Fruit fly (Drosophila melanogaster) whole organism, embryonic: Measurements from ENCODE around the gene CG17118.

Experiments used
- Abd-B ChIP-seq: fragments of 200-800 bp; sonication (Bioruptor generic); optimal IDR thresholded peaks from 2 replicates; lab custom pipeline; 2018; ENCODE audit warnings: missing biosample characterization, mild to moderate bottlenecking, missing genetic modification characterization, moderate library complexity
- Ada2b ChIP-seq: fragments of 200-800 bp; sonication (Bioruptor generic); IDR thresholded peaks from 2 replicates; pipeline ENCODE4 v1.3.6; 2022; ENCODE audit warnings: missing biosample characterization, missing genetic modification characterization
- Antp ChIP-seq: fragments of 200-800 bp; sonication (Bioruptor generic); optimal IDR thresholded peaks from 3 replicates; lab custom pipeline; 2016; ENCODE audit warnings: missing biosample characterization, missing genetic modification characterization
- Atf-2 ChIP-seq: fragments of 200-800 bp; sonication (Bioruptor generic); optimal IDR thresholded peaks from 2 replicates; lab custom pipeline; 2016; ENCODE audit warnings: missing biosample characterization, missing genetic modification characterization
- CG10431 ChIP-seq: fragments of 200-800 bp; sonication (Bioruptor generic); optimal IDR thresholded peaks from 3 replicates; lab custom pipeline; 2018; ENCODE audit warnings: missing biosample characterization, mild to moderate bottlenecking, missing genetic modification characterization
- CG11398 ChIP-seq: fragments of 200-800 bp; sonication (Bioruptor generic); optimal IDR thresholded peaks from 2 replicates; lab custom pipeline; 2016; ENCODE audit warnings: missing biosample characterization, missing genetic modification characterization
- CG13624 ChIP-seq: fragments of 200-800 bp; sonication (Bioruptor generic); optimal IDR thresholded peaks from 2 replicates; lab custom pipeline; 2016; ENCODE audit warnings: missing biosample characterization, missing genetic modification characterization
- CG2678 ChIP-seq: fragments of 200-800 bp; sonication (Bioruptor generic); optimal IDR thresholded peaks from 3 replicates; lab custom pipeline; 2019; ENCODE audit warnings: missing biosample characterization, mild to moderate bottlenecking, missing genetic modification characterization, moderate library complexity
- CG2889 ChIP-seq: fragments of 200-800 bp; sonication (Bioruptor generic); IDR thresholded peaks from 3 replicates; pipeline ENCODE4 v1.3.6; 2022; ENCODE audit warnings: missing biosample characterization, missing genetic modification characterization
- CG33557 ChIP-seq: fragments of 200-800 bp; sonication (Bioruptor generic); optimal IDR thresholded peaks from 2 replicates; lab custom pipeline; 2019; ENCODE audit warnings: missing biosample characterization, mild to moderate bottlenecking, missing genetic modification characterization, moderate library complexity
- CG34224 ChIP-seq: fragments of 200-800 bp; sonication (Bioruptor generic); IDR thresholded peaks from 3 replicates; pipeline ENCODE4 v1.3.6; 2022; ENCODE audit warnings: missing biosample characterization, missing genetic modification characterization; ENCODE audit not compliant: partially characterized antibody
- CG4707 ChIP-seq: fragments of 200-800 bp; sonication (Bioruptor generic); optimal IDR thresholded peaks from 2 replicates; lab custom pipeline; 2018; ENCODE audit warnings: missing biosample characterization, mild to moderate bottlenecking, missing genetic modification characterization, moderate library complexity
- CG7556 ChIP-seq: fragments of 200-800 bp; sonication (Bioruptor generic); optimal IDR thresholded peaks from 2 replicates; lab custom pipeline; 2017; ENCODE audit warnings: missing biosample characterization, mild to moderate bottlenecking, missing genetic modification characterization
- CG8290 ChIP-seq, 3 experiments: fragments of 200-800 bp; sonication (Bioruptor generic); optimal IDR thresholded peaks; 2 replicates each; lab custom pipeline; 2016 to 2019; ENCODE audit warnings: missing biosample characterization in 3 of 3, missing genetic modification characterization in 3 of 3, mild to moderate bottlenecking in 2 of 3, moderate library complexity in 1 of 3
- CG8765 ChIP-seq: fragments of 200-800 bp; sonication (Bioruptor generic); IDR thresholded peaks from 2 replicates; pipeline ENCODE4 v1.3.6; 2022; ENCODE audit warnings: missing biosample characterization, missing genetic modification characterization
- CG9437 ChIP-seq: fragments of 200-800 bp; sonication (Bioruptor generic); optimal IDR thresholded peaks from 2 replicates; lab custom pipeline; 2018; ENCODE audit warnings: missing biosample characterization, mild to moderate bottlenecking, missing genetic modification characterization
- Dref ChIP-seq: fragments of 200-800 bp; sonication (Bioruptor generic); IDR thresholded peaks from 2 replicates; pipeline ENCODE4 v1.3.6; 2022; ENCODE audit warnings: missing biosample characterization, missing genetic modification characterization
- Ets65A ChIP-seq: fragments of 200-800 bp; sonication (Bioruptor generic); peaks from one replicate; lab custom pipeline; 2016; ENCODE audit warnings: missing biosample characterization, missing genetic modification characterization
- HLH54F ChIP-seq: fragments of 200-800 bp; sonication (Bioruptor generic); optimal IDR thresholded peaks from 3 replicates; lab custom pipeline; 2016; ENCODE audit warnings: missing biosample characterization, missing genetic modification characterization
- Hey ChIP-seq: fragments of 200-800 bp; sonication (Bioruptor generic); optimal IDR thresholded peaks from 3 replicates; lab custom pipeline; 2018; ENCODE audit warnings: missing biosample characterization, mild to moderate bottlenecking, missing genetic modification characterization
- Hmx ChIP-seq: fragments of 200-800 bp; sonication (Bioruptor generic); optimal IDR thresholded peaks from 2 replicates; lab custom pipeline; 2016; ENCODE audit warnings: missing biosample characterization, missing genetic modification characterization
- Lim3 ChIP-seq: fragments of 200-800 bp; sonication (Bioruptor generic); IDR thresholded peaks from 2 replicates; pipeline ENCODE4 v1.3.6; 2022; ENCODE audit warnings: missing biosample characterization, missing genetic modification characterization
- MESR4 ChIP-seq: fragments of 200-800 bp; sonication (Bioruptor generic); optimal IDR thresholded peaks from 2 replicates; lab custom pipeline; 2018; ENCODE audit warnings: missing biosample characterization, mild to moderate bottlenecking, missing genetic modification characterization, moderate library complexity
- NC2α ChIP-seq: fragments of 200-800 bp; sonication (Bioruptor generic); optimal IDR thresholded peaks from 2 replicates; lab custom pipeline; 2016; ENCODE audit warnings: missing biosample characterization, missing genetic modification characterization
- NfI ChIP-seq: fragments of 200-800 bp; sonication (Bioruptor generic); optimal IDR thresholded peaks from 3 replicates; lab custom pipeline; 2018; ENCODE audit warnings: missing biosample characterization, mild to moderate bottlenecking, missing genetic modification characterization, moderate library complexity
- Six4 ChIP-seq: fragments of 200-800 bp; sonication (Bioruptor generic); optimal IDR thresholded peaks from 2 replicates; lab custom pipeline; 2016; ENCODE audit warnings: missing biosample characterization, missing genetic modification characterization
- Stat92E ChIP-seq, 3 experiments: fragments of >200 bp in 2 of 3; fragments of 200-800 bp in 1 of 3; sonication (Bioruptor generic) in 1 of 3; optimal IDR thresholded peaks; 2 replicates each; lab custom pipeline; 2017 to 2019; ENCODE audit warnings: missing biosample characterization in 3 of 3, missing genetic modification characterization in 3 of 3, mild to moderate bottlenecking in 1 of 3, moderate library complexity in 1 of 3
- Trl ChIP-seq, 3 experiments: fragments of >200 bp in 2 of 3; fragments of 200-800 bp in 1 of 3; sonication (Bioruptor generic) in 1 of 3; optimal IDR thresholded peaks; 2 replicates in 1 of 3; 3 replicates in 2 of 3; lab custom pipeline; 2016 to 2017; ENCODE audit warnings: missing biosample characterization in 1 of 3, missing genetic modification characterization in 1 of 3
- ac ChIP-seq: fragments of 200-800 bp; sonication (Bioruptor generic); optimal IDR thresholded peaks from 3 replicates; lab custom pipeline; 2017; ENCODE audit warnings: missing biosample characterization, mild to moderate bottlenecking, missing genetic modification characterization
- bbx ChIP-seq: fragments of 200-800 bp; sonication (Bioruptor generic); IDR thresholded peaks from 2 replicates; pipeline ENCODE4 v1.3.6; 2022; ENCODE audit warnings: missing biosample characterization, missing genetic modification characterization; ENCODE audit not compliant: partially characterized antibody
- bigmax ChIP-seq: fragments of 200-800 bp; sonication (Bioruptor generic); optimal IDR thresholded peaks from 2 replicates; lab custom pipeline; 2018; ENCODE audit warnings: missing biosample characterization, mild to moderate bottlenecking, missing genetic modification characterization
- dmrt99B ChIP-seq: fragments of 200-800 bp; sonication (Bioruptor generic); optimal IDR thresholded peaks from 2 replicates; lab custom pipeline; 2018; ENCODE audit warnings: missing biosample characterization, mild to moderate bottlenecking, missing genetic modification characterization, moderate library complexity
- dysf ChIP-seq: fragments of 200-800 bp; sonication (Bioruptor generic); IDR thresholded peaks from 3 replicates; pipeline ENCODE4 v1.3.6; 2022; ENCODE audit warnings: missing biosample characterization, missing genetic modification characterization
- lov ChIP-seq, 2 experiments: fragments of 200-800 bp in 1 of 2; fragments of >200 bp in 1 of 2; sonication (Bioruptor generic) in 1 of 2; IDR thresholded peaks in 1 of 2; optimal IDR thresholded peaks in 1 of 2; 2 replicates in 1 of 2; 3 replicates in 1 of 2; pipeline versions ENCODE4 v1.3.6 to Lab custom; 2017 to 2022; ENCODE audit warnings: missing biosample characterization in 1 of 2, missing genetic modification characterization in 1 of 2
- maf-S ChIP-seq: fragments of 200-800 bp; sonication (Bioruptor generic); optimal IDR thresholded peaks from 2 replicates; lab custom pipeline; 2016; ENCODE audit warnings: missing biosample characterization, missing genetic modification characterization
- mam ChIP-seq: fragments of 200-800 bp; sonication (Bioruptor generic); optimal IDR thresholded peaks from 3 replicates; lab custom pipeline; 2016; ENCODE audit warnings: missing biosample characterization, missing genetic modification characterization
- otp ChIP-seq: fragments of 200-800 bp; sonication (Bioruptor generic); IDR thresholded peaks from 3 replicates; pipeline ENCODE4, ENCODE4 v1.3.6; 2022; ENCODE audit warnings: missing biosample characterization, missing genetic modification characterization
- pb ChIP-seq: fragments of 200-800 bp; sonication (Bioruptor generic); optimal IDR thresholded peaks from 3 replicates; lab custom pipeline; 2016; ENCODE audit warnings: missing biosample characterization, missing genetic modification characterization
- psq ChIP-seq: fragments of 200-800 bp; sonication (Bioruptor generic); optimal IDR thresholded peaks from 2 replicates; lab custom pipeline; 2017; ENCODE audit warnings: missing biosample characterization, missing genetic modification characterization
- pum ChIP-seq: fragments of 200-800 bp; sonication (Bioruptor generic); optimal IDR thresholded peaks from 2 replicates; lab custom pipeline; 2016; ENCODE audit warnings: missing biosample characterization, missing genetic modification characterization
- pzg ChIP-seq: fragments of 200-800 bp; sonication (Bioruptor generic); optimal IDR thresholded peaks from 3 replicates; lab custom pipeline; 2018; ENCODE audit warnings: missing biosample characterization, mild to moderate bottlenecking, missing genetic modification characterization, moderate library complexity
- sob ChIP-seq: fragments of 200-800 bp; sonication (Bioruptor generic); IDR thresholded peaks from 2 replicates; pipeline ENCODE4 v1.3.6; 2022; ENCODE audit warnings: missing biosample characterization, missing genetic modification characterization
- ssp ChIP-seq: fragments of 200-800 bp; sonication (Bioruptor generic); IDR thresholded peaks from 2 replicates; pipeline ENCODE4 v1.3.6; 2022; ENCODE audit warnings: missing biosample characterization, missing genetic modification characterization
- tgo ChIP-seq: fragments of 200-800 bp; sonication (Bioruptor generic); IDR thresholded peaks from 3 replicates; pipeline ENCODE4 v1.3.6; 2022; ENCODE audit warnings: missing biosample characterization, missing genetic modification characterization
- tio ChIP-seq: fragments of 200-800 bp; sonication (Bioruptor generic); optimal IDR thresholded peaks from 2 replicates; lab custom pipeline; 2017; ENCODE audit warnings: missing biosample characterization, missing genetic modification characterization, inconsistent platforms
- unpg ChIP-seq: fragments of 200-800 bp; sonication (Bioruptor generic); optimal IDR thresholded peaks from 3 replicates; lab custom pipeline; 2018; ENCODE audit warnings: missing biosample characterization, mild to moderate bottlenecking, missing genetic modification characterization, moderate library complexity
- z ChIP-seq: fragments of 200-800 bp; sonication (Bioruptor generic); IDR thresholded peaks from 3 replicates; pipeline ENCODE4 v1.3.6; 2022; ENCODE audit warnings: missing biosample characterization, missing genetic modification characterization
- zen ChIP-seq: fragments of 200-800 bp; sonication (Bioruptor generic); optimal IDR thresholded peaks from 3 replicates; lab custom pipeline; 2018; ENCODE audit warnings: missing biosample characterization, mild to moderate bottlenecking, missing genetic modification characterization, moderate library complexity

The CG17118 gene

dm6 chr2L:10754599-10754998 is 24.5 kb downstream of the CG17118 start (continued):
- no peak for TF ChIP-seq CG8290 (GFP tag; optimal IDR thresholded peaks at IDR 0.05; lab: Kevin White, UChicago)
- peak in 1 of 2 experiments; percentile 22 for TF ChIP-seq CG8290 (tag; optimal IDR thresholded peaks at IDR 0.05; lab: Kevin White, UChicago)
- no peak for TF ChIP-seq psq (GFP tag; lab: Kevin White, UChicago)
- TF ChIP-seq zen (tag; lab: Kevin White, UChicago): no peak
- TF ChIP-seq sob: 0 out of 2 replicates have a peak, but pooled peaks have one; percentile 6
- no peak for TF ChIP-seq bigmax
- no peak for TF ChIP-seq z
- no peak for TF ChIP-seq lov (optimal IDR thresholded peaks at IDR 0.05; lab: Kevin White, UChicago)
- TF ChIP-seq lov (GFP tag; IDR thresholded peaks at IDR 0.05; lab: Robert Waterston, UW): no peak
- peak; percentile 18 for TF ChIP-seq unpg (GFP tag; lab: Kevin White, UChicago)
- no peak for TF ChIP-seq CG2889

dm6 chr2L:10756049-10756448 is 26.0 kb downstream of the CG17118 start, which contains the start of gene CG17124:
CG17124 (minus strand) TSS chr2L:10756325.
- TF ChIP-seq CG4707 (GFP tag; lab: Kevin White, UChicago) (peak; percentile 13), CG34224 (GFP tag; lab: Robert Waterston, UW) (no peak; the same call in 2 of the 3 replicates), CG8765 (no peak), Hey (no peak), Ada2b (GFP tag; lab: Robert Waterston, UW) (no peak), mam (GFP tag; lab: Kevin White, UChicago) (no peak), Hmx (GFP tag; lab: Kevin White, UChicago) (no peak), Stat92E (GFP tag; optimal IDR thresholded peaks at IDR 0.05; lab: Kevin White, UChicago) (no peak), Ets65A (no peak), CG10431 (GFP tag; lab: Kevin White, UChicago) (no peak), ssp (no peak), ac (GFP tag; lab: Kevin White, UChicago) (no peak), Dref (GFP tag; lab: Robert Waterston, UW) (no peak), Atf-2 (GFP tag; lab: Kevin White, UChicago) (no peak), Lim3 (GFP tag; lab: Robert Waterston, UW) (no peak), CG13624 (GFP tag; lab: Kevin White, UChicago) (peak; percentile 4), CG2678 (tag; lab: Kevin White, UChicago) (peak; percentile 37), CG7556 (GFP tag; lab: Kevin White, UChicago) (no peak), pzg (GFP tag; lab: Kevin White, UChicago) (no peak), tgo (GFP tag; lab: Robert Waterston, UW) (no peak), HLH54F (GFP tag; lab: Kevin White, UChicago) (no peak), CG11398 (peak; percentile 9), Six4 (GFP tag; lab: Kevin White, UChicago) (no peak), pb (GFP tag; lab: Kevin White, UChicago) (no peak), tio (GFP tag; lab: Kevin White, UChicago) (no peak), dmrt99B (tag; lab: Kevin White, UChicago) (peak; percentile 46), bbx (peak; percentile 55; the same call in 1 of the 2 replicates), maf-S (no peak), lov (optimal IDR thresholded peaks at IDR 0.05; lab: Kevin White, UChicago) (no peak), lov (GFP tag; IDR thresholded peaks at IDR 0.05; lab: Robert Waterston, UW) (no peak), Trl (optimal IDR thresholded peaks at IDR 0.05; lab: Kevin White, UChicago) (peak; percentile 43 to 61), Trl (GFP tag; optimal IDR thresholded peaks at IDR 0.05; lab: Kevin White, UChicago) (peak; percentile 44), pum (GFP tag; lab: Kevin White, UChicago) (no peak), Abd-B (GFP tag; lab: Kevin White, UChicago) (no peak), CG9437 (GFP tag; lab: Kevin White, UChicago) (no peak), NfI (GFP tag; lab: Kevin White, UChicago) (peak; percentile 30), otp (GFP tag; lab: Robert Waterston, UW) (0 out of 3 replicates have a peak, but pooled peaks have one; percentile 46), Antp (no peak), NC2α (GFP tag; lab: Kevin White, UChicago) (no peak), CG33557 (GFP tag; lab: Kevin White, UChicago) (peak; percentile 1), MESR4 (GFP tag; lab: Kevin White, UChicago) (no peak), dysf (GFP tag; lab: Robert Waterston, UW) (0 out of 3 replicates have a peak, but pooled peaks have one; percentile 15)
